Worm (Caenorhabditis elegans) whole organism, late embryonic: ENCODE measurements around the gene chil-21.

Experiments
- C08G9.2 ChIP-seq: sonication (generic microtip); optimal IDR thresholded peaks from 2 replicates; lab custom pipeline; 2016; ENCODE audit warnings: mild to moderate bottlenecking, missing genetic modification characterization, moderate library complexity, missing compliant biosample characterization
- C38D4.7 ChIP-seq: fragments of 200-800 bp; sonication (Bioruptor generic); optimal IDR thresholded peaks from 2 replicates; lab custom pipeline; 2018; ENCODE audit warnings: mild to moderate bottlenecking, missing genetic modification characterization, moderate library complexity, missing compliant biosample characterization
- F13H6.1 ChIP-seq: sonication (generic microtip); optimal IDR thresholded peaks from 2 replicates; lab custom pipeline; 2016; ENCODE audit warnings: missing genetic modification characterization, missing compliant biosample characterization
- K02D7.2 ChIP-seq: sonication (generic microtip); optimal IDR thresholded peaks from 2 replicates; lab custom pipeline; 2017; ENCODE audit warnings: mild to moderate bottlenecking, missing genetic modification characterization, missing compliant biosample characterization
- K09A11.1 ChIP-seq: sonication (generic microtip); optimal IDR thresholded peaks from 2 replicates; lab custom pipeline; 2017; ENCODE audit warnings: antibody characterized with exemption, mild to moderate bottlenecking, missing genetic modification characterization, missing compliant biosample characterization; ENCODE audit not compliant: insufficient read depth
- T23F11.4 ChIP-seq: fragments of 200-800 bp; sonication (Bioruptor generic); optimal IDR thresholded peaks from 2 replicates; lab custom pipeline; 2018; ENCODE audit warnings: mild to moderate bottlenecking, missing genetic modification characterization, missing compliant biosample characterization
- ceh-18 ChIP-seq: sonication (generic microtip); optimal IDR thresholded peaks from 2 replicates; lab custom pipeline; 2016; ENCODE audit warnings: missing genetic modification characterization, missing compliant biosample characterization
- ceh-19 ChIP-seq: fragments of 200-800 bp; sonication (Bioruptor generic); optimal IDR thresholded peaks from 2 replicates; lab custom pipeline; 2018; ENCODE audit warnings: mild to moderate bottlenecking, missing genetic modification characterization, missing compliant biosample characterization
- ceh-22 ChIP-seq: sonication (generic microtip); optimal IDR thresholded peaks from 2 replicates; lab custom pipeline; 2017; ENCODE audit warnings: missing biosample characterization, missing genetic modification characterization
- ceh-24 ChIP-seq: sonication (generic microtip); optimal IDR thresholded peaks from 2 replicates; lab custom pipeline; 2016; ENCODE audit warnings: mild to moderate bottlenecking, missing genetic modification characterization, missing compliant biosample characterization
- ceh-31 ChIP-seq: sonication (generic microtip); optimal IDR thresholded peaks from 2 replicates; lab custom pipeline; 2016; ENCODE audit warnings: missing genetic modification characterization, missing compliant biosample characterization
- ceh-34 ChIP-seq: sonication (generic microtip); optimal IDR thresholded peaks from 2 replicates; lab custom pipeline; 2016; ENCODE audit warnings: mild to moderate bottlenecking, missing genetic modification characterization, missing compliant biosample characterization
- ceh-45 ChIP-seq: fragments of 200-800 bp; sonication (Bioruptor generic); IDR thresholded peaks from 2 replicates; pipeline ENCODE4 v1.3.6; 2022; ENCODE audit warnings: missing genetic modification reagents, missing genetic modification characterization, missing compliant biosample characterization
- ceh-48 ChIP-seq: sonication (generic microtip); optimal IDR thresholded peaks from 2 replicates; lab custom pipeline; 2016; ENCODE audit warnings: missing genetic modification characterization, inconsistent platforms, missing compliant biosample characterization
- che-1 ChIP-seq: sonication (generic microtip); optimal IDR thresholded peaks from 2 replicates; lab custom pipeline; 2016; ENCODE audit warnings: mild to moderate bottlenecking, missing genetic modification characterization, missing compliant biosample characterization
- dmd-4 ChIP-seq: sonication (generic microtip); optimal IDR thresholded peaks from 2 replicates; lab custom pipeline; 2016; ENCODE audit warnings: borderline replicate concordance, missing genetic modification characterization, missing compliant biosample characterization
- dve-1 ChIP-seq: sonication (generic microtip); optimal IDR thresholded peaks from 2 replicates; lab custom pipeline; 2017; ENCODE audit warnings: antibody characterized with exemption, mild to moderate bottlenecking, missing genetic modification characterization, missing compliant biosample characterization
- elt-4 ChIP-seq: sonication (generic microtip); optimal IDR thresholded peaks from 2 replicates; lab custom pipeline; 2016; ENCODE audit warnings: missing genetic modification characterization, missing compliant biosample characterization
- ets-4 ChIP-seq: sonication (generic microtip); optimal IDR thresholded peaks from 2 replicates; lab custom pipeline; 2016; ENCODE audit warnings: missing genetic modification characterization, missing compliant biosample characterization
- fkh-10 ChIP-seq: fragments of 150-350 bp; optimal IDR thresholded peaks from 2 replicates; lab custom pipeline; 2014; ENCODE audit warnings: missing biosample characterization, missing genetic modification reagents, missing genetic modification characterization
- fkh-6 ChIP-seq: sonication (generic microtip); optimal IDR thresholded peaks from 2 replicates; lab custom pipeline; 2016; ENCODE audit warnings: missing genetic modification characterization, missing compliant biosample characterization
- gmeb-2 ChIP-seq: sonication (generic microtip); optimal IDR thresholded peaks from 2 replicates; lab custom pipeline; 2016; ENCODE audit warnings: missing genetic modification characterization, inconsistent platforms, missing compliant biosample characterization
- hlh-15 ChIP-seq: sonication (generic microtip); optimal IDR thresholded peaks from 2 replicates; lab custom pipeline; 2016; ENCODE audit warnings: missing genetic modification characterization, missing compliant biosample characterization
- hlh-30 ChIP-seq: sonication (generic microtip); optimal IDR thresholded peaks from 2 replicates; lab custom pipeline; 2017; ENCODE audit warnings: antibody characterized with exemption, missing genetic modification characterization, missing compliant biosample characterization; ENCODE audit not compliant: insufficient read depth
- hlh-6 ChIP-seq: sonication (generic microtip); optimal IDR thresholded peaks from 2 replicates; lab custom pipeline; 2016; ENCODE audit warnings: missing genotype, missing genetic modification characterization, missing compliant biosample characterization
- hlh-8 ChIP-seq: sonication (generic microtip); optimal IDR thresholded peaks from 2 replicates; lab custom pipeline; 2016; ENCODE audit warnings: missing genotype, missing genetic modification characterization, missing compliant biosample characterization
- lim-6 ChIP-seq: sonication (generic microtip); optimal IDR thresholded peaks from 2 replicates; lab custom pipeline; 2016; ENCODE audit warnings: missing genetic modification characterization, missing compliant biosample characterization
- lin-11 ChIP-seq: fragments of 200-800 bp; sonication (Bioruptor generic); optimal IDR thresholded peaks from 2 replicates; lab custom pipeline; 2018; ENCODE audit warnings: mild to moderate bottlenecking, missing genetic modification characterization, missing compliant biosample characterization
- madf-2 ChIP-seq: sonication (generic microtip); optimal IDR thresholded peaks from 2 replicates; lab custom pipeline; 2017; ENCODE audit warnings: missing genetic modification characterization, missing compliant biosample characterization
- mec-3 ChIP-seq: sonication (generic microtip); optimal IDR thresholded peaks from 2 replicates; lab custom pipeline; 2016; ENCODE audit warnings: borderline replicate concordance, missing genetic modification characterization, missing compliant biosample characterization
- nfya-1 ChIP-seq: sonication (generic microtip); optimal IDR thresholded peaks from 2 replicates; lab custom pipeline; 2017; ENCODE audit warnings: missing genetic modification characterization, mild to moderate bottlenecking, missing compliant biosample characterization, antibody characterized with exemption, moderate library complexity
- nhr-11 ChIP-seq: fragments of 150-350 bp; optimal IDR thresholded peaks from 2 replicates; lab custom pipeline; 2014; ENCODE audit warnings: missing biosample characterization, missing genetic modification characterization
- npax-4 ChIP-seq: sonication (generic microtip); optimal IDR thresholded peaks from 2 replicates; lab custom pipeline; 2016; ENCODE audit warnings: missing genetic modification characterization, missing compliant biosample characterization
- pat-9 ChIP-seq: fragments of 200-800 bp; sonication (Bioruptor generic); optimal IDR thresholded peaks from 2 replicates; lab custom pipeline; 2018; ENCODE audit warnings: mild to moderate bottlenecking, missing genetic modification characterization, moderate library complexity, missing compliant biosample characterization
- pha-2 ChIP-seq: sonication (generic microtip); optimal IDR thresholded peaks from 2 replicates; lab custom pipeline; 2017; ENCODE audit warnings: mild to moderate bottlenecking, missing genetic modification characterization, missing compliant biosample characterization
- ref-2 ChIP-seq: sonication (generic microtip); optimal IDR thresholded peaks from 2 replicates; lab custom pipeline; 2016; ENCODE audit warnings: missing genetic modification characterization, missing compliant biosample characterization
- sox-4 ChIP-seq: sonication (generic microtip); optimal IDR thresholded peaks from 2 replicates; lab custom pipeline; 2017; ENCODE audit warnings: mild to moderate bottlenecking, missing genetic modification characterization, inconsistent platforms, missing compliant biosample characterization
- syd-9 ChIP-seq: sonication (generic microtip); optimal IDR thresholded peaks from 2 replicates; lab custom pipeline; 2016; ENCODE audit warnings: mild to moderate bottlenecking, missing genetic modification characterization, moderate library complexity, missing compliant biosample characterization
- tbx-2 ChIP-seq: sonication (generic microtip); optimal IDR thresholded peaks from 2 replicates; lab custom pipeline; 2016; ENCODE audit warnings: missing genetic modification characterization, missing compliant biosample characterization
- ttx-3 ChIP-seq: sonication (generic microtip); optimal IDR thresholded peaks from 2 replicates; lab custom pipeline; 2016; ENCODE audit warnings: missing genetic modification reagents, missing genetic modification characterization, missing compliant biosample characterization
- unc-3 ChIP-seq, 2 experiments: fragments of 200-800 bp in 1 of 2; sonication (Bioruptor generic) in 1 of 2; sonication (generic microtip) in 1 of 2; conservative IDR thresholded peaks in 1 of 2; optimal IDR thresholded peaks in 1 of 2; 2 replicates each; pipeline versions ENCODE4 v1.3.6 to Lab custom; 2016 to 2022; ENCODE audit warnings: missing compliant biosample characterization in 2 of 2, missing genetic modification characterization in 2 of 2, missing genetic modification reagents in 1 of 2
- unc-42 ChIP-seq: sonication (generic microtip); optimal IDR thresholded peaks from 2 replicates; lab custom pipeline; 2016; ENCODE audit warnings: missing genotype, missing genetic modification characterization, missing compliant biosample characterization
- unc-86 ChIP-seq: sonication (generic microtip); optimal IDR thresholded peaks from 2 replicates; lab custom pipeline; 2016; ENCODE audit warnings: missing genetic modification characterization, missing compliant biosample characterization

The chil-21 gene

ce11 chrII:9436009-9436408 is 25.8 kb downstream of the chil-21 start, which contains the start of gene kin-16:
Gene kin-16 (minus strand): TSS chrII:9436109.
- TF ChIP-seq ttx-3 (no peak), K09A11.1 (tag; lab: Kevin White, UChicago) (no peak), hlh-6 (tag; lab: Kevin White, UChicago) (no peak), dve-1 (tag; lab: Kevin White, UChicago) (no peak), nfya-1 (tag; lab: Kevin White, UChicago) (no peak), mec-3 (no peak), ceh-22 (tag; lab: Kevin White, UChicago) (no peak), npax-4 (tag; lab: Kevin White, UChicago) (no peak), ceh-19 (GFP tag; lab: Kevin White, UChicago) (no peak), pat-9 (no peak), nhr-11 (tag; lab: Kevin White, UChicago) (no peak), unc-86 (tag; lab: Kevin White, UChicago) (no peak), che-1 (tag; lab: Kevin White, UChicago) (no peak), elt-4 (tag; lab: Kevin White, UChicago) (no peak)
- TF ChIP-seq, all 69 proteins: peak for 0

ce11 chrII:9433609-9434008 is 28.2 kb downstream of the chil-21 start, which contains the start of gene kin-15:
Gene kin-15 (minus strand): TSS chrII:9433709.
- TF ChIP-seq ceh-31 (no peak), unc-3 (GFP tag; conservative IDR thresholded peaks at IDR 0.05; lab: Robert Waterston, UW) (no peak), unc-3 (tag; optimal IDR thresholded peaks at IDR 0.05; lab: Kevin White, UChicago) (no peak), syd-9 (tag; lab: Kevin White, UChicago) (no peak), lin-11 (no peak), ref-2 (no peak), ceh-34 (tag; lab: Kevin White, UChicago) (no peak), ceh-24 (tag; lab: Kevin White, UChicago) (no peak), madf-2 (tag; lab: Kevin White, UChicago) (no peak), lim-6 (tag; lab: Kevin White, UChicago) (no peak)

ce11 chrII:9431119-9431518 is 30.7 kb downstream of the chil-21 start:
- TF ChIP-seq T23F11.4 (GFP tag; lab: Kevin White, UChicago) (no peak), ttx-3 (no peak), hlh-8 (tag; lab: Kevin White, UChicago) (no peak), sox-4 (tag; lab: Kevin White, UChicago) (no peak), hlh-15 (tag; lab: Kevin White, UChicago) (no peak), F13H6.1 (tag; lab: Kevin White, UChicago) (no peak), nhr-11 (tag; lab: Kevin White, UChicago) (no peak), dmd-4 (no peak), pha-2 (tag; lab: Kevin White, UChicago) (no peak), ceh-45 (GFP tag; lab: Robert Waterston, UW) (no peak)

ce11 chrII:9427644-9428043 is 34.1 kb downstream of the chil-21 start, which contains the start of gene M176.5:
Gene M176.5 (minus strand): TSS chrII:9427744.
- TF ChIP-seq ceh-31: no peak
- TF ChIP-seq tbx-2 (tag; lab: Kevin White, UChicago): no peak
- no peak for TF ChIP-seq hlh-30
- TF ChIP-seq C38D4.7: no peak
- no peak for TF ChIP-seq fkh-10 (GFP tag; lab: Kevin White, UChicago)
- no peak for TF ChIP-seq ets-4
- no peak for TF ChIP-seq pha-2 (tag; lab: Kevin White, UChicago)
- TF ChIP-seq gmeb-2 (tag; lab: Kevin White, UChicago): no peak
- TF ChIP-seq unc-42 (tag; lab: Kevin White, UChicago): no peak
- TF ChIP-seq K02D7.2 (tag; lab: Kevin White, UChicago): no peak
- TF ChIP-seq C08G9.2 (tag; lab: Kevin White, UChicago): no peak
- no peak for TF ChIP-seq ceh-48
- no peak for TF ChIP-seq ceh-18 (tag; lab: Kevin White, UChicago)
- TF ChIP-seq fkh-6 (tag; lab: Kevin White, UChicago): no peak
